Fruit fly (Drosophila melanogaster) whole organism, embryonic: ENCODE results near the gene Prp39.

Experiments used
- Blimp-1 ChIP-seq: fragments of 200-800 bp; sonication (Bioruptor generic); optimal IDR thresholded peaks from 3 replicates; lab custom pipeline; 2018; ENCODE audit warnings: missing biosample characterization, missing genetic modification characterization, mild to moderate bottlenecking, moderate library complexity, missing genetic modification reagents
- Bteb2 ChIP-seq: fragments of 200-800 bp; sonication (Bioruptor generic); optimal IDR thresholded peaks from 2 replicates; lab custom pipeline; 2016; ENCODE audit warnings: missing biosample characterization, missing genetic modification characterization
- CG1233 ChIP-seq: fragments of 200-800 bp; sonication (Bioruptor generic); optimal IDR thresholded peaks from 4 replicates; lab custom pipeline; 2018; ENCODE audit warnings: missing biosample characterization, mild to moderate bottlenecking, missing genetic modification characterization
- CG13894 ChIP-seq: fragments of 200-800 bp; sonication (Bioruptor generic); optimal IDR thresholded peaks from 3 replicates; lab custom pipeline; 2018; ENCODE audit warnings: missing biosample characterization, mild to moderate bottlenecking, missing genetic modification characterization, moderate library complexity
- CG15073 ChIP-seq: fragments of 200-800 bp; sonication (Bioruptor generic); optimal IDR thresholded peaks from 2 replicates; lab custom pipeline; 2016; ENCODE audit warnings: missing biosample characterization, missing genetic modification characterization
- CG17328 ChIP-seq: fragments of 200-800 bp; sonication (Bioruptor generic); IDR thresholded peaks from 2 replicates; pipeline ENCODE4 v1.3.6; 2022; ENCODE audit warnings: missing biosample characterization, missing genetic modification characterization
- CG17612 ChIP-seq: fragments of 200-800 bp; sonication (Bioruptor generic); IDR thresholded peaks from 2 replicates; pipeline ENCODE4 v1.3.6; 2022; ENCODE audit warnings: missing biosample characterization, missing genetic modification characterization
- CG2116 ChIP-seq: fragments of 200-800 bp; sonication (Bioruptor generic); optimal IDR thresholded peaks from 3 replicates; lab custom pipeline; 2018; ENCODE audit warnings: missing biosample characterization, mild to moderate bottlenecking, missing genetic modification characterization
- CG2875 ChIP-seq: fragments of 200-800 bp; sonication (Bioruptor generic); optimal IDR thresholded peaks from 2 replicates; lab custom pipeline; 2017; ENCODE audit warnings: missing biosample characterization, mild to moderate bottlenecking, missing genetic modification characterization, missing genetic modification reagents
- CG2889 ChIP-seq: fragments of 200-800 bp; sonication (Bioruptor generic); IDR thresholded peaks from 3 replicates; pipeline ENCODE4 v1.3.6; 2022; ENCODE audit warnings: missing biosample characterization, missing genetic modification characterization
- CG31224 ChIP-seq: fragments of 200-800 bp; sonication (Bioruptor generic); IDR thresholded peaks from 2 replicates; pipeline ENCODE4 v1.3.6; 2022; ENCODE audit warnings: missing biosample characterization, missing genetic modification characterization
- CG3163 ChIP-seq: fragments of 200-800 bp; sonication (Bioruptor generic); optimal IDR thresholded peaks from 3 replicates; lab custom pipeline; 2016; ENCODE audit warnings: missing biosample characterization, missing genetic modification characterization
- CG32767 ChIP-seq: fragments of 200-800 bp; sonication (Bioruptor generic); IDR thresholded peaks from 2 replicates; pipeline ENCODE4 v1.3.6; 2022; ENCODE audit warnings: missing biosample characterization, missing genetic modification characterization
- CG3726 ChIP-seq: fragments of 200-800 bp; sonication (Bioruptor generic); IDR thresholded peaks from 3 replicates; pipeline ENCODE4, ENCODE4 v1.3.6; 2022; ENCODE audit warnings: missing biosample characterization, missing genetic modification characterization
- CG5180 ChIP-seq: fragments of 200-800 bp; sonication (Bioruptor generic); optimal IDR thresholded peaks from 3 replicates; lab custom pipeline; 2017; ENCODE audit warnings: missing biosample characterization, missing genetic modification characterization, mild to moderate bottlenecking, moderate library complexity, missing genetic modification reagents
- CG6175 ChIP-seq: fragments of 200-800 bp; sonication (Bioruptor generic); IDR thresholded peaks from 3 replicates; pipeline ENCODE4 v1.3.6; 2022; ENCODE audit warnings: missing biosample characterization, missing genetic modification characterization
- CG6272 ChIP-seq: fragments of 200-800 bp; sonication (Bioruptor generic); IDR thresholded peaks from 2 replicates; pipeline ENCODE4 v1.3.6; 2022; ENCODE audit warnings: missing biosample characterization, missing genetic modification characterization
- CG6683 ChIP-seq: fragments of 200-800 bp; sonication (Bioruptor generic); optimal IDR thresholded peaks from 2 replicates; lab custom pipeline; 2017; ENCODE audit warnings: missing biosample characterization, mild to moderate bottlenecking, missing genetic modification characterization, missing genetic modification reagents
- CG6765 ChIP-seq: fragments of 200-800 bp; sonication (Bioruptor generic); optimal IDR thresholded peaks from 3 replicates; lab custom pipeline; 2017; ENCODE audit warnings: missing biosample characterization, mild to moderate bottlenecking, missing genetic modification characterization
- D19B ChIP-seq: fragments of 200-800 bp; sonication (Bioruptor generic); optimal IDR thresholded peaks from 2 replicates; lab custom pipeline; 2017; ENCODE audit warnings: missing biosample characterization, mild to moderate bottlenecking, missing genetic modification characterization
- Dek ChIP-seq: fragments of 200-800 bp; sonication (Bioruptor generic); optimal IDR thresholded peaks from 3 replicates; lab custom pipeline; 2019; ENCODE audit warnings: missing biosample characterization, mild to moderate bottlenecking, missing genetic modification characterization, moderate library complexity
- GATAe ChIP-seq: fragments of 200-800 bp; sonication (Bioruptor generic); conservative IDR thresholded peaks from 2 replicates; pipeline ENCODE4 v1.3.6; 2022; ENCODE audit warnings: missing biosample characterization, missing genetic modification characterization
- H2.0 ChIP-seq: fragments of 200-800 bp; sonication (Bioruptor generic); IDR thresholded peaks from 2 replicates; pipeline ENCODE4 v1.3.6; 2022; ENCODE audit warnings: missing biosample characterization, missing genetic modification characterization
- Hr3 ChIP-seq: fragments of 200-800 bp; sonication (Bioruptor generic); optimal IDR thresholded peaks from 3 replicates; lab custom pipeline; 2016; ENCODE audit warnings: missing biosample characterization, missing genetic modification characterization
- MESR4 ChIP-seq: fragments of 200-800 bp; sonication (Bioruptor generic); optimal IDR thresholded peaks from 2 replicates; lab custom pipeline; 2018; ENCODE audit warnings: missing biosample characterization, mild to moderate bottlenecking, missing genetic modification characterization, moderate library complexity
- Mrtf ChIP-seq: fragments of 200-800 bp; sonication (Bioruptor generic); IDR thresholded peaks from 3 replicates; pipeline ENCODE4 v1.3.6; 2022; ENCODE audit warnings: missing biosample characterization, missing genetic modification characterization
- NK7.1 ChIP-seq: fragments of 200-800 bp; sonication (Bioruptor generic); optimal IDR thresholded peaks from 3 replicates; lab custom pipeline; 2016; ENCODE audit warnings: missing biosample characterization, missing genetic modification characterization
- NfI ChIP-seq: fragments of 200-800 bp; sonication (Bioruptor generic); optimal IDR thresholded peaks from 3 replicates; lab custom pipeline; 2018; ENCODE audit warnings: missing biosample characterization, mild to moderate bottlenecking, missing genetic modification characterization, moderate library complexity
- Poxn ChIP-seq: fragments of 200-800 bp; sonication (Bioruptor generic); IDR thresholded peaks from 2 replicates; pipeline ENCODE4 v1.3.6; 2022; ENCODE audit warnings: missing biosample characterization, missing genetic modification characterization
- chinmo ChIP-seq: fragments of 200-800 bp; sonication (Bioruptor generic); IDR thresholded peaks from 4 replicates; pipeline ENCODE4 v1.3.6; 2022; ENCODE audit warnings: missing biosample characterization, missing genetic modification characterization; ENCODE audit not compliant: partially characterized antibody
- chn ChIP-seq: fragments of 200-800 bp; sonication (Bioruptor generic); optimal IDR thresholded peaks from 2 replicates; lab custom pipeline; 2016; ENCODE audit warnings: missing biosample characterization, missing genetic modification characterization
- crol ChIP-seq: fragments of 200-800 bp; sonication (Bioruptor generic); IDR thresholded peaks from 2 replicates; pipeline ENCODE4 v1.3.6; 2022; ENCODE audit warnings: missing biosample characterization, missing genetic modification characterization
- cwo ChIP-seq: fragments of 200-800 bp; sonication (Bioruptor generic); optimal IDR thresholded peaks from 3 replicates; lab custom pipeline; 2017; ENCODE audit warnings: missing biosample characterization, missing genetic modification characterization, mild to moderate bottlenecking, moderate library complexity, missing genetic modification reagents
- dan ChIP-seq: fragments of 200-800 bp; sonication (Bioruptor generic); IDR thresholded peaks from 2 replicates; pipeline ENCODE4 v1.3.6; 2022; ENCODE audit warnings: missing biosample characterization, missing genetic modification characterization
- exex ChIP-seq: fragments of 200-800 bp; sonication (Bioruptor generic); optimal IDR thresholded peaks from 4 replicates; lab custom pipeline; 2018; ENCODE audit warnings: missing biosample characterization, mild to moderate bottlenecking, missing genetic modification characterization, moderate library complexity
- hbn ChIP-seq: fragments of 200-800 bp; sonication (Bioruptor generic); IDR thresholded peaks from 2 replicates; pipeline ENCODE4 v1.3.6; 2022; ENCODE audit warnings: missing biosample characterization, missing genetic modification characterization; ENCODE audit not compliant: partially characterized antibody
- insv ChIP-seq, 2 experiments: fragments of 200-800 bp; sonication (Bioruptor generic); optimal IDR thresholded peaks; 3 replicates each; lab custom pipeline; 2016 to 2018; ENCODE audit warnings: missing biosample characterization in 2 of 2, missing genetic modification characterization in 2 of 2
- maf-S ChIP-seq: fragments of 200-800 bp; sonication (Bioruptor generic); optimal IDR thresholded peaks from 2 replicates; lab custom pipeline; 2016; ENCODE audit warnings: missing biosample characterization, missing genetic modification characterization
- nom ChIP-seq: fragments of 200-800 bp; sonication (Bioruptor generic); optimal IDR thresholded peaks from 2 replicates; lab custom pipeline; 2017; ENCODE audit warnings: missing biosample characterization, missing genetic modification characterization, mild to moderate bottlenecking, moderate library complexity, missing genetic modification reagents
- pfk ChIP-seq: fragments of 200-800 bp; sonication (Bioruptor generic); optimal IDR thresholded peaks from 2 replicates; lab custom pipeline; 2018; ENCODE audit warnings: missing biosample characterization, mild to moderate bottlenecking, missing genetic modification characterization, moderate library complexity
- ro ChIP-seq: fragments of 200-800 bp; sonication (Bioruptor generic); IDR thresholded peaks from 2 replicates; pipeline ENCODE4 v1.3.6; 2022; ENCODE audit warnings: missing biosample characterization, missing genetic modification characterization
- run ChIP-seq: fragments of 200-800 bp; sonication (Bioruptor generic); optimal IDR thresholded peaks from 3 replicates; lab custom pipeline; 2018; ENCODE audit warnings: missing biosample characterization, mild to moderate bottlenecking, missing genetic modification characterization
- sima ChIP-seq: fragments of 200-800 bp; sonication (Bioruptor generic); optimal IDR thresholded peaks from 2 replicates; lab custom pipeline; 2016; ENCODE audit warnings: missing biosample characterization, missing genetic modification characterization
- sna ChIP-seq: fragments of 200-800 bp; sonication (Bioruptor generic); IDR thresholded peaks from 2 replicates; pipeline ENCODE4 v1.3.6; 2022; ENCODE audit warnings: missing biosample characterization, missing genetic modification characterization; ENCODE audit not compliant: partially characterized antibody
- so ChIP-seq: fragments of 200-800 bp; sonication (Bioruptor generic); IDR thresholded peaks from 3 replicates; pipeline ENCODE4 v1.3.6; 2022; ENCODE audit warnings: missing biosample characterization, missing genetic modification characterization
- sob ChIP-seq: fragments of 200-800 bp; sonication (Bioruptor generic); IDR thresholded peaks from 2 replicates; pipeline ENCODE4 v1.3.6; 2022; ENCODE audit warnings: missing biosample characterization, missing genetic modification characterization
- tll ChIP-seq, 2 experiments: fragments of 200-800 bp in 1 of 2; fragments of >200 bp in 1 of 2; sonication (Bioruptor generic) in 1 of 2; optimal IDR thresholded peaks; 2 replicates each; lab custom pipeline; 2017 to 2019; ENCODE audit warnings: missing biosample characterization in 2 of 2, missing genetic modification characterization in 2 of 2, mild to moderate bottlenecking in 1 of 2, moderate library complexity in 1 of 2
- tup ChIP-seq: fragments of 200-800 bp; sonication (Bioruptor generic); optimal IDR thresholded peaks from 2 replicates; lab custom pipeline; 2016; ENCODE audit warnings: missing biosample characterization, mild to moderate bottlenecking, missing genetic modification characterization, moderate library complexity
- wor ChIP-seq: fragments of 200-800 bp; sonication (Bioruptor generic); IDR thresholded peaks from 2 replicates; pipeline ENCODE4 v1.3.6; 2022; ENCODE audit warnings: missing biosample characterization, missing genetic modification characterization

Gene Prp39

DNA sequence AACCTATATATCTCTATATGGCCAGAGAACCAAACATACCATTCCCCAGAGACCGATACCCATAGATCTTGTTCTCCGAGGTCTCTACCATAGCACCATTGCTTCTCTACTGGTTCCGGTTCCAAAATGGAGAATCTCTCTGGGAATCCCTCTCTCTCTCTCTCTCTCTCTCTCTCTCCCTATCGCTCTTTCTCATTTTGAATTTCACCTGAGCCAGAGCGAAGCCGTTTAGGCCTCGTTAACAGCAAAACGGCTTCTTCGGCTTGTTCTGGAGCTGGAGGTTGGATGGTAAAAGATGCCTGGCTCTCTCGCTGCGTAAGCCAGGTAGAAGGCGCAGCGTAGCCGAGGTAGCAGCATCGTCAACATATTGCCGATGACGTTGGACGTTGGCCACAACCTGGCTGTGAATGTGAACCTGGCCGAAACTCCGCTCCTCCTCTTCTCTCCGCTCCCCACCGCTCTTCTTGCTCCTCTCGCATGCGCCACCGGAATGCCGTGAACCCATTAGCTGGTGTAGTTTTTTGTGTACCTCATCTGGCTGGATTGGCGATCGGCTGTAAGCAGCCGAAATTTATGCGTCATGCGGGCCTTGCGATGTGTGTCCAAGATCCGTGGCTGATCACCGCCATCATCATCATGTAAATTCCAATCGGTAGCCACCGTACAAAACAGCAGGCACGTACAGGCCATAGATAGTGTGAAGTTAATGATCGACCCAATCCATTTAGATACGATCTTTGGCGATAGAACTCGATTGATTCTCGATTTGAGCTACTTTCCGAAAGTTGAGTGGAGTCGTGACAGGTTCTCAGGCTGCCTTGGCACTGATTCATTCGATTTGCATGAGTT lies 49.6 kb downstream of the Prp39 start (continued):
- TF ChIP-seq CG1233 (GFP tag; lab: Kevin White, UChicago): no peak
- peak; percentile 73; the same call in 2 of the 3 replicates for TF ChIP-seq CG6175 (GFP tag; lab: Robert Waterston, UW)
- no peak for TF ChIP-seq maf-S (GFP tag; lab: Kevin White, UChicago)
- TF ChIP-seq NfI (GFP tag; lab: Kevin White, UChicago): no peak
- peak; percentile 23; the same call in 1 of the 2 replicates for TF ChIP-seq CG32767 (GFP tag; lab: Robert Waterston, UW)
- TF ChIP-seq Mrtf (GFP tag; lab: Robert Waterston, UW): no peak
- no peak for TF ChIP-seq CG2875
- TF ChIP-seq CG3163: no peak
- TF ChIP-seq so (GFP tag; lab: Robert Waterston, UW): peak; percentile 50; the same call in 1 of the 3 replicates
- no peak for TF ChIP-seq sima (GFP tag; lab: Kevin White, UChicago)
- TF ChIP-seq CG3726 (GFP tag; lab: Robert Waterston, UW): no peak
- no peak for TF ChIP-seq CG2889 (GFP tag; lab: Robert Waterston, UW)
- no peak for TF ChIP-seq pfk (GFP tag; lab: Kevin White, UChicago)
- peak; percentile 78 for TF ChIP-seq crol (GFP tag; lab: Robert Waterston, UW)
- TF ChIP-seq Bteb2 (GFP tag; lab: Kevin White, UChicago): no peak
- no peak for TF ChIP-seq CG6765 (GFP tag; lab: Kevin White, UChicago)
- no peak for TF ChIP-seq tup
- no peak for TF ChIP-seq dan (GFP tag; lab: Robert Waterston, UW)
- TF ChIP-seq Poxn (GFP tag; lab: Robert Waterston, UW): no peak
- no peak for TF ChIP-seq CG15073 (GFP tag; lab: Kevin White, UChicago)
- no peak; the same call in 1 of the 2 replicates for TF ChIP-seq sna
- no peak for TF ChIP-seq NK7.1 (GFP tag; lab: Kevin White, UChicago)
- TF ChIP-seq GATAe (GFP tag; lab: Robert Waterston, UW): no peak
- no peak for TF ChIP-seq CG6272 (GFP tag; lab: Robert Waterston, UW)
- no peak for TF ChIP-seq run
- no peak for TF ChIP-seq Blimp-1 (GFP tag; lab: Kevin White, UChicago)
- no peak for TF ChIP-seq insv (GFP tag; optimal IDR thresholded peaks at IDR 0.05; lab: Kevin White, UChicago)
- TF ChIP-seq H2.0 (GFP tag; lab: Robert Waterston, UW): no peak
- no peak for TF ChIP-seq CG5180 (GFP tag; lab: Kevin White, UChicago)
- no peak for TF ChIP-seq CG31224 (GFP tag; lab: Robert Waterston, UW)
- no peak for TF ChIP-seq MESR4
- TF ChIP-seq Dek (tag; lab: Kevin White, UChicago): no peak
- TF ChIP-seq CG6683 (GFP tag; lab: Kevin White, UChicago): no peak
- TF ChIP-seq CG13894: peak; percentile 18
- no peak for TF ChIP-seq tll (GFP tag; optimal IDR thresholded peaks at IDR 0.05; lab: Kevin White, UChicago)
- no peak for TF ChIP-seq Hr3 (GFP tag; lab: Kevin White, UChicago)
- TF ChIP-seq wor (GFP tag; lab: Robert Waterston, UW): no peak
- TF ChIP-seq CG17612 (GFP tag; lab: Robert Waterston, UW): no peak
- TF ChIP-seq CG17328: no peak
- TF ChIP-seq D19B: no peak
- no peak for TF ChIP-seq ro (GFP tag; lab: Robert Waterston, UW)
- TF ChIP-seq hbn: 0 out of 2 replicates have a peak, but pooled peaks have one; percentile 29
- TF ChIP-seq CG2116 (GFP tag; lab: Kevin White, UChicago): no peak
- peak; percentile 61 for TF ChIP-seq sob (GFP tag; lab: Robert Waterston, UW)
- TF ChIP-seq exex (tag; lab: Kevin White, UChicago): no peak
- no peak for TF ChIP-seq cwo
- TF ChIP-seq chn: no peak
- TF ChIP-seq nom (GFP tag; lab: Kevin White, UChicago): peak; percentile 17
- peak; percentile 75; the same call in 2 of the 4 replicates for TF ChIP-seq chinmo (GFP tag; lab: Robert Waterston, UW)
